Fruit fly (Drosophila melanogaster) whole organism, prepupa: ENCODE results near the gene Idh.

Experiments
- Blimp-1 ChIP-seq: fragments of 200-800 bp; sonication (Bioruptor generic); optimal IDR thresholded peaks from 3 replicates; lab custom pipeline; 2017; ENCODE audit warnings: missing biosample characterization, missing genetic modification characterization, mild to moderate bottlenecking, moderate library complexity, missing genetic modification reagents
- CG10631 ChIP-seq: fragments of 200-800 bp; sonication (Bioruptor generic); optimal IDR thresholded peaks from 2 replicates; lab custom pipeline; 2016; ENCODE audit warnings: missing biosample characterization, missing genetic modification characterization
- CG11762 ChIP-seq: fragments of 200-800 bp; sonication (Bioruptor generic); optimal IDR thresholded peaks from 3 replicates; lab custom pipeline; 2016; ENCODE audit warnings: missing biosample characterization, missing genetic modification characterization; ENCODE audit not compliant: insufficient read depth
- CG11902 ChIP-seq: fragments of 200-800 bp; sonication (Bioruptor generic); optimal IDR thresholded peaks from 3 replicates; lab custom pipeline; 2016; ENCODE audit warnings: missing biosample characterization, missing genetic modification characterization
- CG15336 ChIP-seq: fragments of 200-800 bp; sonication (Bioruptor generic); IDR thresholded peaks from 2 replicates; pipeline ENCODE4 v1.3.6; 2022; ENCODE audit warnings: missing biosample characterization, missing genetic modification characterization
- CG31627 ChIP-seq: fragments of 200-800 bp; sonication (Bioruptor generic); optimal IDR thresholded peaks from 3 replicates; lab custom pipeline; 2016; ENCODE audit warnings: missing biosample characterization, missing genetic modification characterization
- CG32006 ChIP-seq: fragments of 200-800 bp; sonication (Bioruptor generic); optimal IDR thresholded peaks from 3 replicates; lab custom pipeline; 2017; ENCODE audit warnings: missing biosample characterization, mild to moderate bottlenecking, missing genetic modification characterization
- CG34406 ChIP-seq: fragments of 200-800 bp; sonication (Bioruptor generic); optimal IDR thresholded peaks from 3 replicates; lab custom pipeline; 2016; ENCODE audit warnings: missing biosample characterization, missing genetic modification characterization
- CG4318 ChIP-seq: fragments of 200-800 bp; sonication (Bioruptor generic); optimal IDR thresholded peaks from 3 replicates; lab custom pipeline; 2017; ENCODE audit warnings: missing biosample characterization, mild to moderate bottlenecking, missing genetic modification characterization
- CG6276 ChIP-seq: fragments of 200-800 bp; sonication (Bioruptor generic); optimal IDR thresholded peaks from 2 replicates; lab custom pipeline; 2017; ENCODE audit warnings: missing biosample characterization, mild to moderate bottlenecking, missing genetic modification characterization
- CG6808 ChIP-seq: fragments of 200-800 bp; sonication (Bioruptor generic); optimal IDR thresholded peaks from 3 replicates; lab custom pipeline; 2017; ENCODE audit warnings: missing biosample characterization, missing genetic modification characterization, mild to moderate bottlenecking, moderate library complexity, missing genetic modification reagents
- CG7368 ChIP-seq: fragments of 200-800 bp; sonication (Bioruptor generic); optimal IDR thresholded peaks from 3 replicates; lab custom pipeline; 2016; ENCODE audit warnings: missing biosample characterization, missing genetic modification characterization
- CG8119 ChIP-seq: fragments of 200-800 bp; sonication (Bioruptor generic); IDR thresholded peaks from 3 replicates; pipeline ENCODE4 v1.3.6; 2022; ENCODE audit warnings: missing biosample characterization, missing genetic modification characterization
- CG8319 ChIP-seq: fragments of 200-800 bp; sonication (Bioruptor generic); optimal IDR thresholded peaks from 3 replicates; lab custom pipeline; 2016; ENCODE audit warnings: missing biosample characterization, missing genetic modification characterization
- CG9139 ChIP-seq: fragments of 200-800 bp; sonication (Bioruptor generic); optimal IDR thresholded peaks from 3 replicates; lab custom pipeline; 2017; ENCODE audit warnings: missing biosample characterization, mild to moderate bottlenecking, missing genetic modification characterization
- Eip75B ChIP-seq: fragments of 200-800 bp; sonication (Bioruptor generic); optimal IDR thresholded peaks from 3 replicates; lab custom pipeline; 2016; ENCODE audit warnings: missing biosample characterization, missing genetic modification characterization
- Eip78C ChIP-seq: fragments of 200-800 bp; sonication (Bioruptor generic); peaks from one replicate; lab custom pipeline; 2016; ENCODE audit warnings: missing biosample characterization, missing genetic modification characterization
- Eip93F ChIP-seq: fragments of 200-800 bp; sonication (Bioruptor generic); optimal IDR thresholded peaks from 2 replicates; lab custom pipeline; 2016; ENCODE audit warnings: missing biosample characterization, mild to moderate bottlenecking, missing genetic modification characterization
- Ets96B ChIP-seq: fragments of 200-800 bp; optimal IDR thresholded peaks from 2 replicates; lab custom pipeline; 2019; ENCODE audit warnings: missing biosample characterization, mild to moderate bottlenecking, missing genetic modification characterization, moderate library complexity
- Gug ChIP-seq: fragments of 200-800 bp; sonication (Bioruptor generic); IDR thresholded peaks from 2 replicates; pipeline ENCODE4 v1.3.6; 2022; ENCODE audit warnings: missing biosample characterization, missing genetic modification characterization
- Hr38 ChIP-seq: sonication (Bioruptor generic); optimal IDR thresholded peaks from 2 replicates; lab custom pipeline; 2016; ENCODE audit warnings: missing biosample characterization, missing genetic modification characterization
- Hr4 ChIP-seq: fragments of 200-800 bp; sonication (Bioruptor generic); optimal IDR thresholded peaks from 3 replicates; lab custom pipeline; 2016; ENCODE audit warnings: missing biosample characterization, missing genetic modification characterization
- OdsH ChIP-seq: fragments of 200-800 bp; sonication (Bioruptor generic); optimal IDR thresholded peaks from 3 replicates; lab custom pipeline; 2016; ENCODE audit warnings: missing biosample characterization, missing genetic modification characterization
- Smox ChIP-seq: fragments of 200-800 bp; sonication (Bioruptor generic); optimal IDR thresholded peaks from 3 replicates; lab custom pipeline; 2016; ENCODE audit warnings: missing biosample characterization, missing genetic modification characterization
- Sox102F ChIP-seq: fragments of 200-800 bp; sonication (Bioruptor generic); optimal IDR thresholded peaks from 2 replicates; lab custom pipeline; 2016; ENCODE audit warnings: missing biosample characterization, mild to moderate bottlenecking, missing genetic modification characterization
- achi ChIP-seq: fragments of 200-800 bp; sonication (Bioruptor generic); optimal IDR thresholded peaks from 3 replicates; lab custom pipeline; 2016; ENCODE audit warnings: missing biosample characterization, missing genetic modification characterization
- acj6 ChIP-seq: fragments of 200-800 bp; sonication (Bioruptor generic); optimal IDR thresholded peaks from 3 replicates; lab custom pipeline; 2016; ENCODE audit warnings: missing biosample characterization, missing genetic modification characterization
- dac ChIP-seq: fragments of 200-800 bp; sonication (Bioruptor generic); optimal IDR thresholded peaks from 2 replicates; lab custom pipeline; 2017; ENCODE audit warnings: missing biosample characterization, mild to moderate bottlenecking, missing genetic modification characterization
- dsx ChIP-seq: fragments of 200-800 bp; optimal IDR thresholded peaks from 3 replicates; lab custom pipeline; 2019; ENCODE audit warnings: missing biosample characterization, mild to moderate bottlenecking, missing genetic modification characterization, moderate library complexity; ENCODE audit not compliant: poor library complexity, severe bottlenecking
- eg ChIP-seq: fragments of 200-800 bp; sonication (Bioruptor generic); IDR thresholded peaks from 3 replicates; pipeline ENCODE4 v1.3.6; 2022; ENCODE audit warnings: missing biosample characterization, missing genetic modification characterization
- esn ChIP-seq: fragments of 200-800 bp; sonication (Bioruptor generic); optimal IDR thresholded peaks from 2 replicates; lab custom pipeline; 2016; ENCODE audit warnings: missing biosample characterization, mild to moderate bottlenecking, missing genetic modification characterization, moderate library complexity
- fd59A ChIP-seq: fragments of 200-800 bp; sonication (Bioruptor generic); optimal IDR thresholded peaks from 2 replicates; lab custom pipeline; 2017; ENCODE audit warnings: missing biosample characterization, mild to moderate bottlenecking, missing genetic modification characterization, missing genetic modification reagents
- fkh ChIP-seq: fragments of 200-800 bp; sonication (Bioruptor generic); optimal IDR thresholded peaks from 3 replicates; lab custom pipeline; 2017; ENCODE audit warnings: missing biosample characterization, mild to moderate bottlenecking, missing genetic modification characterization, moderate library complexity
- net ChIP-seq: fragments of 200-800 bp; sonication (Bioruptor generic); optimal IDR thresholded peaks from 3 replicates; lab custom pipeline; 2016; ENCODE audit warnings: missing biosample characterization, missing genetic modification characterization
- pdm3 ChIP-seq: fragments of 200-800 bp; sonication (Bioruptor generic); optimal IDR thresholded peaks from 3 replicates; lab custom pipeline; 2016; ENCODE audit warnings: missing biosample characterization, missing genetic modification characterization
- salr ChIP-seq, 2 experiments: fragments of 200-800 bp; sonication (Bioruptor generic); optimal IDR thresholded peaks; 3 replicates each; lab custom pipeline; 2016 to 2018; ENCODE audit warnings: missing biosample characterization in 2 of 2, missing genetic modification characterization in 2 of 2, mild to moderate bottlenecking in 1 of 2
- spab ChIP-seq: fragments of 200-800 bp; sonication (Bioruptor generic); optimal IDR thresholded peaks from 2 replicates; lab custom pipeline; 2017; ENCODE audit warnings: missing biosample characterization, mild to moderate bottlenecking, missing genetic modification characterization, missing genetic modification reagents
- ss ChIP-seq, 2 experiments: fragments of 200-800 bp; sonication (Bioruptor generic); optimal IDR thresholded peaks; 2 replicates in 1 of 2; 3 replicates in 1 of 2; lab custom pipeline; 2017 to 2018; ENCODE audit warnings: mild to moderate bottlenecking in 2 of 2, missing biosample characterization in 2 of 2, missing genetic modification characterization in 2 of 2, moderate library complexity in 1 of 2
- svp ChIP-seq: fragments of 200-800 bp; sonication (Bioruptor generic); peaks from one replicate; lab custom pipeline; 2016; ENCODE audit warnings: missing biosample characterization, missing genetic modification characterization
- topi ChIP-seq: fragments of 200-800 bp; sonication (Bioruptor generic); optimal IDR thresholded peaks from 3 replicates; lab custom pipeline; 2016; ENCODE audit warnings: missing biosample characterization, missing genetic modification characterization

Idh gene

DNA sequence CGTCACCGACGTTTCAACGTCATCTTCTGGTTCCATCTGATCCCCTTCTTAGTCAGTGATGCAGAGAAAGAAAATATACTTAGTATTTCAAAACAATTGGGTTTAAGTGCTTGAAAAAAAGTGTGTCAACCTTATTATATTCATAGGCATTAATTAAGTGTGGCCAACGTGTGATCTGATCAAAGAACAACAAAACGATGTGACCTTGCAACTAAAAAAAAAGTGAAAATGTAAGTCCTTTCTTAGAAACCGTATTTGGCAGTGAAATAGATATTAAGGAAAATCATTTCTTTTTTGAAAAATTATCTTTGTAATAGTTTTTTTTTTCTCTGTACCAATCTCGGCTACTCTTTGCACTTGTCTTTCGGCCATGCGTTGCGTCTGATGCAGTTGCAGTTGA, 24.3 kb upstream of the Idh start (continued):
- peak; percentile 68 for TF ChIP-seq CG31627 (GFP tag; lab: Kevin White, UChicago)
- TF ChIP-seq CG6808 (GFP tag; lab: Kevin White, UChicago) = peak; percentile 85
- peak; percentile 68 for TF ChIP-seq Smox (GFP tag; lab: Kevin White, UChicago)
- TF ChIP-seq svp (GFP tag; lab: Kevin White, UChicago) = peak; percentile 89
- TF ChIP-seq Eip93F = no peak
- peak; percentile 81 for TF ChIP-seq CG11902 (GFP tag; lab: Kevin White, UChicago)
- peak; percentile 85 for TF ChIP-seq CG11762 (GFP tag; lab: Kevin White, UChicago)
- peak; percentile 86 for TF ChIP-seq OdsH

dm6 chr3L:8383968-8384367, 23.3 kb upstream of the Idh start:
- TF ChIP-seq CG6276 (peak; percentile 21), CG15336 (GFP tag; lab: Robert Waterston, UW) (peak; percentile 73), ss (GFP tag; optimal IDR thresholded peaks at IDR 0.05; lab: Kevin White, UChicago) (peak in 1 of 2 experiments; percentile 38), Blimp-1 (GFP tag; lab: Kevin White, UChicago) (no peak), eg (GFP tag; lab: Robert Waterston, UW) (peak; percentile 50; the same call in 2 of the 3 replicates), Eip75B (no peak), OdsH (peak; percentile 27), achi (GFP tag; lab: Kevin White, UChicago) (peak; percentile 27), CG32006 (peak; percentile 84), CG4318 (GFP tag; lab: Kevin White, UChicago) (peak; percentile 59), salr (GFP tag; optimal IDR thresholded peaks at IDR 0.05; lab: Kevin White, UChicago) (peak in 1 of 2 experiments; percentile 59), Ets96B (tag; lab: Kevin White, UChicago) (no peak), pdm3 (GFP tag; lab: Kevin White, UChicago) (peak; percentile 23), topi (no peak), Hr4 (GFP tag; lab: Kevin White, UChicago) (peak; percentile 69), Eip78C (peak; percentile 59), dac (peak; percentile 51), CG8119 (peak; percentile 60), net (peak; percentile 24)

DNA sequence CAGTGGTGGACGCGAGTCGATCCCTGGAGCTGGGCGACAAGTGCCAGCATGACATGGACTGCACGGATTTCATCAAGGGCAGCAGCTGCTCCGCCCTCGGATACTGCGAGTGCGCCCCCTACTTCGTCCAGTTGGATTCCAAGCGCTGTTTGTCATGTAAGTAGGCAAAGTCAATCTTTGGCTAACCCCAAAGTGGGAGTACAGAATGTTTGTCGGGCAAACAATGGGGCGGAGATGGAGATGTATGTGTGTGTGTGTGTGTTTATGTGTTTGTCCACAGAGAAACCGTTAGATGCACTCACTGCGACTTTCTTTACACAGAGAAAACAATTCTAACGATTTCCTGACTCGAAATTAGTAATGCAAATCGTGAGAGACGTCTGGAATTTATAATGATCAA, 18.5 kb upstream of the Idh start:
- TF ChIP-seq CG9139 (GFP tag; lab: Kevin White, UChicago) (no peak), OdsH (no peak), esn (GFP tag; lab: Kevin White, UChicago) (no peak), Gug (GFP tag; lab: Robert Waterston, UW) (no peak), CG34406 (GFP tag; lab: Kevin White, UChicago) (no peak), fkh (GFP tag; lab: Kevin White, UChicago) (peak; percentile 50), spab (GFP tag; lab: Kevin White, UChicago) (no peak)

dm6 chr3L:8374107-8374506, 13.4 kb upstream of the Idh start:
- TF ChIP-seq Ets96B (tag; lab: Kevin White, UChicago) = no peak
- no peak for TF ChIP-seq CG8319 (GFP tag; lab: Kevin White, UChicago)
- TF ChIP-seq topi = no peak
- no peak for TF ChIP-seq CG7368 (GFP tag; lab: Kevin White, UChicago)
- no peak for TF ChIP-seq acj6 (GFP tag; lab: Kevin White, UChicago)
- TF ChIP-seq CG10631 (GFP tag; lab: Kevin White, UChicago) = no peak
- TF ChIP-seq Sox102F (GFP tag; lab: Kevin White, UChicago) = no peak
- no peak for TF ChIP-seq spab (GFP tag; lab: Kevin White, UChicago)
- TF ChIP-seq fd59A = no peak
- no peak for TF ChIP-seq Hr38
- TF ChIP-seq dsx (GFP tag; lab: Kevin White, UChicago) = no peak
